Worm (Caenorhabditis elegans) whole organism, early embryonic: Measurements from ENCODE around the gene str-112.

Experiments
- F13C5.2 ChIP-seq: sonication (generic microtip); optimal IDR thresholded peaks from 2 replicates; lab custom pipeline; 2017; ENCODE audit warnings: mild to moderate bottlenecking, missing genetic modification characterization, inconsistent platforms, missing compliant biosample characterization
- aly-1 ChIP-seq: sonication (generic microtip); optimal IDR thresholded peaks from 2 replicates; lab custom pipeline; 2016; ENCODE audit warnings: missing genetic modification characterization, missing compliant biosample characterization
- ama-1 ChIP-seq: fragments of 150-350 bp; optimal IDR thresholded peaks from 2 replicates; lab custom pipeline; 2014
- ceh-13 ChIP-seq: fragments of 200-800 bp; sonication (Bioruptor generic); optimal IDR thresholded peaks from 2 replicates; lab custom pipeline; 2018; ENCODE audit warnings: mild to moderate bottlenecking, missing genetic modification characterization, missing compliant biosample characterization
- ceh-36 ChIP-seq: sonication (generic microtip); optimal IDR thresholded peaks from 2 replicates; lab custom pipeline; 2016; ENCODE audit warnings: missing genetic modification characterization, inconsistent platforms, missing compliant biosample characterization
- flt-1 ChIP-seq: fragments of 200-800 bp; sonication (Bioruptor generic); IDR thresholded peaks from 2 replicates; pipeline ENCODE4 v1.3.6; 2022; ENCODE audit warnings: missing genetic modification characterization, missing compliant biosample characterization
- hmg-4 ChIP-seq: fragments of 200-800 bp; sonication (Bioruptor generic); optimal IDR thresholded peaks from 2 replicates; lab custom pipeline; 2018; ENCODE audit warnings: mild to moderate bottlenecking, missing genetic modification characterization, missing compliant biosample characterization
- scrt-1 ChIP-seq: fragments of 200-800 bp; sonication (Bioruptor generic); IDR thresholded peaks from 2 replicates; pipeline ENCODE4 v1.3.6; 2022; ENCODE audit warnings: missing genetic modification characterization, missing compliant biosample characterization
- tbx-11 ChIP-seq: fragments of 200-800 bp; sonication (Bioruptor generic); IDR thresholded peaks from 2 replicates; pipeline ENCODE4 v1.3.6; 2022; ENCODE audit warnings: missing genetic modification characterization, missing compliant biosample characterization

ce11 chrV:7091287-7091686 lies 46.9 kb downstream of the str-112 start, which contains the start of gene nhr-286:
- no peak for TF ChIP-seq scrt-1 (GFP tag; lab: Robert Waterston, UW)
- no peak for TF ChIP-seq ama-1
- TF ChIP-seq ceh-13 (GFP tag; lab: Kevin White, UChicago), result no peak
- TF ChIP-seq aly-1 (tag; lab: Kevin White, UChicago), result no peak
- TF ChIP-seq tbx-11 (GFP tag; lab: Robert Waterston, UW), result no peak
- no peak for TF ChIP-seq flt-1 (GFP tag; lab: Robert Waterston, UW)
- no peak for TF ChIP-seq hmg-4 (GFP tag; lab: Kevin White, UChicago)
- TF ChIP-seq ceh-36 (tag; lab: Kevin White, UChicago), result no peak
- no peak for TF ChIP-seq F13C5.2 (tag; lab: Kevin White, UChicago)
